Worm (Caenorhabditis elegans) whole organism, L1 larva: ENCODE results near the gene twk-44.

Experiments
- C34B4.2 ChIP-seq: sonication (generic microtip); optimal IDR thresholded peaks from 2 replicates; lab custom pipeline; 2017; ENCODE audit warnings: mild to moderate bottlenecking, missing genetic modification characterization, missing compliant biosample characterization
- ceh-82 ChIP-seq, 3 experiments: fragments of 150-350 bp in 1 of 3; sonication (generic microtip) in 2 of 3; optimal IDR thresholded peaks; 2 replicates each; lab custom pipeline; 2014 to 2017; ENCODE audit warnings: missing biosample characterization in 3 of 3, missing genetic modification characterization in 3 of 3
- ceh-88 ChIP-seq: fragments of 200-800 bp; sonication (Bioruptor generic); IDR thresholded peaks from 2 replicates; pipeline ENCODE4 v1.3.6; 2022; ENCODE audit warnings: missing genetic modification characterization, missing compliant biosample characterization
- ceh-90 ChIP-seq: sonication (generic microtip); optimal IDR thresholded peaks from 2 replicates; lab custom pipeline; 2016; ENCODE audit warnings: missing genetic modification characterization, missing compliant biosample characterization
- dpl-1 ChIP-seq, 3 experiments: fragments of 150-350 bp in 2 of 3; sonication (generic microtip) in 1 of 3; optimal IDR thresholded peaks; 2 replicates each; lab custom pipeline; 2014 to 2017; ENCODE audit warnings: missing biosample characterization in 3 of 3, missing genetic modification characterization in 3 of 3, missing genetic modification reagents in 3 of 3
- dsc-1 ChIP-seq: sonication (generic microtip); optimal IDR thresholded peaks from 2 replicates; lab custom pipeline; 2016; ENCODE audit warnings: mild to moderate bottlenecking, missing genetic modification characterization, missing compliant biosample characterization
- efl-1 ChIP-seq, 4 experiments: fragments of 150-350 bp; optimal IDR thresholded peaks in 3 of 4; peaks in 1 of 4; 1 replicate in 1 of 4; 2 replicates in 3 of 4; lab custom pipeline; 2014; ENCODE audit warnings: missing biosample characterization in 2 of 4, missing genetic modification characterization in 2 of 4, missing genetic modification reagents in 2 of 4
- efl-3 ChIP-seq: fragments of 200-800 bp; sonication (Bioruptor generic); optimal IDR thresholded peaks from 2 replicates; lab custom pipeline; 2018; ENCODE audit warnings: mild to moderate bottlenecking, missing genetic modification characterization, missing compliant biosample characterization
- egl-13 ChIP-seq: sonication (generic microtip); optimal IDR thresholded peaks from 2 replicates; lab custom pipeline; 2016; ENCODE audit warnings: missing genotype, missing genetic modification reagents, missing genetic modification characterization, missing compliant biosample characterization
- egl-27 ChIP-seq, 2 experiments: fragments of 150-350 bp in 1 of 2; sonication (generic microtip); optimal IDR thresholded peaks; 3 replicates each; lab custom pipeline; 2017 to 2018; ENCODE audit warnings: missing biosample characterization in 2 of 2, missing genetic modification characterization in 2 of 2, missing genetic modification reagents in 2 of 2
- fkh-4 ChIP-seq: sonication (generic microtip); optimal IDR thresholded peaks from 2 replicates; lab custom pipeline; 2016; ENCODE audit warnings: missing compliant biosample characterization, missing genetic modification characterization, borderline replicate concordance
- lin-14 ChIP-seq: fragments of 200-800 bp; sonication (Bioruptor generic); optimal IDR thresholded peaks from 2 replicates; lab custom pipeline; 2018; ENCODE audit warnings: mild to moderate bottlenecking, missing genetic modification characterization, moderate library complexity, missing compliant biosample characterization
- lin-15B ChIP-seq: fragments of 150-350 bp; sonication (generic microtip); optimal IDR thresholded peaks from 3 replicates; lab custom pipeline; 2014; ENCODE audit warnings: missing biosample characterization, missing genetic modification characterization
- mab-9 ChIP-seq: fragments of 200-800 bp; sonication (Bioruptor generic); IDR thresholded peaks from 2 replicates; pipeline ENCODE4 v1.3.6; 2022; ENCODE audit warnings: missing genetic modification reagents, missing genetic modification characterization, missing compliant biosample characterization
- nhr-237 ChIP-seq: fragments of 150-350 bp; optimal IDR thresholded peaks from 2 replicates; lab custom pipeline; 2014; ENCODE audit warnings: missing biosample characterization, missing genetic modification characterization
- nhr-47 ChIP-seq: sonication (generic microtip); optimal IDR thresholded peaks from 2 replicates; lab custom pipeline; 2016; ENCODE audit warnings: mild to moderate bottlenecking, missing genetic modification characterization, moderate library complexity, missing compliant biosample characterization
- nhr-84 ChIP-seq: sonication (generic microtip); optimal IDR thresholded peaks from 2 replicates; lab custom pipeline; 2017; ENCODE audit warnings: missing biosample characterization, missing genetic modification characterization
- nhr-85 ChIP-seq: sonication (generic microtip); peaks from one replicate; lab custom pipeline; 2016; ENCODE audit warnings: missing genetic modification characterization, inconsistent platforms, missing compliant biosample characterization
- pag-3 ChIP-seq: sonication (generic microtip); optimal IDR thresholded peaks from 2 replicates; lab custom pipeline; 2017; ENCODE audit warnings: missing genetic modification characterization, mild to moderate bottlenecking, missing compliant biosample characterization, antibody characterized with exemption, borderline replicate concordance; ENCODE audit not compliant: insufficient read depth
- pqm-1 ChIP-seq: sonication (generic microtip); optimal IDR thresholded peaks from 3 replicates; lab custom pipeline; 2017; ENCODE audit warnings: missing biosample characterization, missing genetic modification characterization
- skn-1 ChIP-seq: fragments of 150-350 bp; optimal IDR thresholded peaks from 2 replicates; lab custom pipeline; 2014; ENCODE audit warnings: missing biosample characterization, missing genetic modification characterization
- snpc-4 ChIP-seq: fragments of 150-350 bp; optimal IDR thresholded peaks from 2 replicates; lab custom pipeline; 2014; ENCODE audit warnings: missing biosample characterization, missing genetic modification characterization
- snu-23 ChIP-seq: sonication (generic microtip); optimal IDR thresholded peaks from 2 replicates; lab custom pipeline; 2016; ENCODE audit warnings: missing genetic modification characterization, missing compliant biosample characterization
- sptf-1 ChIP-seq: fragments of 150-350 bp; optimal IDR thresholded peaks from 2 replicates; lab custom pipeline; 2014; ENCODE audit warnings: missing biosample characterization, missing genetic modification characterization
- sup-37 ChIP-seq: fragments of 200-800 bp; sonication (Bioruptor generic); optimal IDR thresholded peaks from 2 replicates; lab custom pipeline; 2018; ENCODE audit warnings: mild to moderate bottlenecking, missing genetic modification characterization, missing compliant biosample characterization
- tlp-1 ChIP-seq: fragments of 150-350 bp; optimal IDR thresholded peaks from 2 replicates; lab custom pipeline; 2014; ENCODE audit warnings: missing biosample characterization, missing genetic modification characterization
- unc-130 ChIP-seq: fragments of 150-350 bp; optimal IDR thresholded peaks from 2 replicates; lab custom pipeline; 2017; ENCODE audit warnings: missing biosample characterization, missing genetic modification characterization, inconsistent platforms
- unc-30 ChIP-seq: sonication (generic microtip); optimal IDR thresholded peaks from 2 replicates; lab custom pipeline; 2017; ENCODE audit warnings: missing biosample characterization, missing genetic modification characterization
- unc-62 ChIP-seq: fragments of 150-350 bp; optimal IDR thresholded peaks from 2 replicates; lab custom pipeline; 2014; ENCODE audit warnings: missing biosample characterization, missing genetic modification reagents, missing genetic modification characterization
- unc-98 ChIP-seq: fragments of 200-800 bp; sonication (Bioruptor generic); IDR thresholded peaks from 2 replicates; pipeline ENCODE4 v1.3.6; 2022; ENCODE audit warnings: missing genetic modification characterization, missing compliant biosample characterization
- vab-15 ChIP-seq: sonication (generic microtip); optimal IDR thresholded peaks from 2 replicates; lab custom pipeline; 2017; ENCODE audit warnings: missing genotype, mild to moderate bottlenecking, missing genetic modification characterization, missing compliant biosample characterization
- xbp-1 ChIP-seq: sonication (generic microtip); optimal IDR thresholded peaks from 2 replicates; lab custom pipeline; 2016; ENCODE audit warnings: missing genetic modification characterization, missing compliant biosample characterization
- ztf-11 ChIP-seq, 2 experiments: sonication (generic microtip); optimal IDR thresholded peaks; 2 replicates each; lab custom pipeline; 2016 to 2017; ENCODE audit warnings: missing genetic modification characterization in 2 of 2, missing biosample characterization in 1 of 2, missing compliant biosample characterization in 1 of 2

The twk-44 gene

ce11 chrX:11596876-11597275 is 30.0 kb downstream of the twk-44 start:
- TF ChIP-seq skn-1 (no peak), xbp-1 (tag; lab: Kevin White, UChicago) (no peak), efl-3 (GFP tag; lab: Kevin White, UChicago) (no peak), ztf-11 (tag; optimal IDR thresholded peaks at IDR 0.05; lab: Kevin White, UChicago) (no peak), ceh-82 (tag; optimal IDR thresholded peaks at IDR 0.05; lab: Kevin White, UChicago) (no peak), C34B4.2 (no peak), fkh-4 (peak; percentile 89), dsc-1 (peak; percentile 97), pqm-1 (tag; lab: Kevin White, UChicago) (no peak), nhr-85 (no peak), sptf-1 (no peak), unc-98 (no peak), mab-9 (no peak)

DNA sequence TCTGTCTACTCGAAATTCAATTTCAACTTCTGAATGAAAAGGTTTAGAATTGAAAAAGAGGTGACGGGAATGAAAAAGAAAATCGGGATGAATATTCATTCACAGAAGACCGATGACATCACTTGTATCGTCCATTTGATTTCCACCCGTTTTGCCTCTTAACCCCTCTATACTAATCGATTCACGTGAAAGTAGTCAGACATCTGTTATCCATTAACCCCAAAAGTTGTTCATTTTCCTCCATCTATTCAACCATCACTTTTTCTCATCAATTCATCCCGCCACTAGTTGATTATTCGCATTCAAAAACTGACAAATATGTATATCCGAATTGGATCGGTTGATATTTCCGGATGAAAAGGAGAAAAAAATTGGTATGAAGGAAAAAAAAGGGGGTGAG is 34.4 kb downstream of the twk-44 start:
- no peak for TF ChIP-seq efl-3 (GFP tag; lab: Kevin White, UChicago)
- TF ChIP-seq nhr-84: no peak
- TF ChIP-seq snpc-4 (tag; lab: Kevin White, UChicago): no peak
- peak; percentile 23 for TF ChIP-seq lin-14
- TF ChIP-seq fkh-4: peak; percentile 71
- TF ChIP-seq egl-13 (tag; lab: Kevin White, UChicago): peak; percentile 20
- peak; percentile 93 for TF ChIP-seq dsc-1
- TF ChIP-seq unc-30 (tag; lab: Kevin White, UChicago): no peak
- TF ChIP-seq lin-15B (tag; lab: Kevin White, UChicago): no peak
- peak; percentile 35 for TF ChIP-seq nhr-85

DNA sequence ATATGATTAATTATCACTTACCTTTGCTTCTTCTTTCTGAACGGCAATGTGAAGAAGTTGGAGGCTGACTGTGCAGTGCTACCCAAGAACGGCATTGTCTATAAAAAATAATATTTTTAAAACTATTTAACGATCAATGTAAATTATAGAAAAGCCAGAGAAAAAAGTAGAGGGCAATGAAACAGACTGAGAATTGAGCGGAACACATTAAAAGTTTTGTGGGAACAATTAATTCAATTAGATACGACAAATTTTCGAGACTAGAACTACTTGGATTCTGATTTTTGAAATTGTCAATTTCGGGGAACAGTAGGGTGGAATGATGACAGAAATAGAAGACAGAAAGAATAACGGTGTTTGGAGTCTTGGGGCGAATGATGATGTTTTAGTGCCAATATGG is 35.3 kb downstream of the twk-44 start, which contains the start of gene F52D10.2:
Gene F52D10.2 (minus strand): TSS at position 101 of the 400 bp plus-strand sequence.
- TF ChIP-seq ceh-88 (GFP tag; lab: Robert Waterston, UW): no peak
- no peak for TF ChIP-seq fkh-4
- TF ChIP-seq nhr-47 (tag; lab: Kevin White, UChicago): no peak
- TF ChIP-seq vab-15: no peak

DNA sequence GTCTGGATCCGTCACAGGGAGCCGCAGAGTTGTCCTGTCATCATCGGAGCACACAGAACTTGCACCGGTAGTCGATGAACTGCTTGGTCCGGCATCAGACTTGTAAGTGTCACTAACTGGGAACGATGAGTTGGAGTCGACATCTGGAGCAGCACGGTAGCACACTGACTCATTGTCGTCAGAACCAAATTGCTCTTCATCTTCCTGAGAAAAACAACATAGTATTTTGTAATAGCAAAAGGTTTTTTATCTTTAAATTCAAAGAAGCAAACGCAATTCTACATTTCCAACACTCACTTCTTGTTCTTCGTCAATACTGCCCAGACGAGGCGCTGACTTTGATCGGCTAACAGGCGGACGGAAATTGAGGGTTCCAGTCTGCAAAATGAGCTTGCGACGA is 36.4 kb downstream of the twk-44 start:
- TF ChIP-seq efl-1 (optimal IDR thresholded peaks at IDR 0.05; lab: Kevin White, UChicago) (no peak), efl-1 (GFP tag; optimal IDR thresholded peaks at IDR 0.05 in 1 of 2; lab: Kevin White, UChicago) (peak in 1 of 2 experiments; percentile 91), tlp-1 (tag; lab: Kevin White, UChicago) (no peak)

- TF ChIP-seq egl-27 (tag; optimal IDR thresholded peaks at IDR 0.05; lab: Kevin White, UChicago): no peak
- no peak for TF ChIP-seq dpl-1 (GFP tag; optimal IDR thresholded peaks at IDR 0.05; lab: Kevin White, UChicago)
- peak; percentile 69 for TF ChIP-seq dsc-1
- TF ChIP-seq sup-37 (GFP tag; lab: Kevin White, UChicago): no peak
These were observed 41.0 kb downstream of the twk-44 start for ce11 chrX:11585894-11586293.

DNA sequence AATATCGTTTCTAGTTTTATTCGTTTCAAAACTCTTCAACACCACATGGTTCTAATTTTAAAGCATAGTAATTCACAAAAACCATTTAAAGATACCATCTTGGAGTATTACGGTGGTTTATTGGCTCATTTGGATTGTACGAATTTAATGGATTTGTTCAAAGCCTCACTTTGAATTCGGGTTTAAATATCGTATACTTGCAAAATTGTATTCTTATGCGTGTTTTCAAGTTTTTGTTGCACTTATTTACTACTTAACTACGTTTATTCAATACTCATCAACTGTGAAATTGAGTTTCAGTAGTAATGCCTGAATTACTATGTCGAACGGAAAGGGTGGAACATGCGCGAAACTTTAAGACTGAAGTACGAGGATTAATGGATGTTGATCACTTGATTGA is 41.5 kb downstream of the twk-44 start, which contains the start of gene abts-2:
Gene abts-2 (plus strand): TSS at position 301 of the 400 bp plus-strand sequence.
- TF ChIP-seq ceh-88 (GFP tag; lab: Robert Waterston, UW): no peak
- no peak for TF ChIP-seq sup-37 (GFP tag; lab: Kevin White, UChicago)
- TF ChIP-seq nhr-84: no peak
- no peak for TF ChIP-seq pag-3 (tag; lab: Kevin White, UChicago)
- no peak for TF ChIP-seq egl-13 (tag; lab: Kevin White, UChicago)
- TF ChIP-seq unc-130 (tag; lab: Kevin White, UChicago): no peak
- no peak for TF ChIP-seq nhr-237
- no peak for TF ChIP-seq xbp-1 (tag; lab: Kevin White, UChicago)
- TF ChIP-seq ceh-90 (tag; lab: Kevin White, UChicago): no peak
- no peak for TF ChIP-seq ceh-82 (tag; optimal IDR thresholded peaks at IDR 0.05; lab: Kevin White, UChicago)
- no peak for TF ChIP-seq snu-23 (GFP tag; lab: Kevin White, UChicago)
- no peak for TF ChIP-seq unc-62 (GFP tag; lab: Kevin White, UChicago)
